Fruit fly (Drosophila melanogaster) whole organism, embryonic: ENCODE measurements around the gene CG10365.

Experiments
- Adf1 ChIP-seq: fragments of 200-800 bp; sonication (Bioruptor generic); IDR thresholded peaks from 2 replicates; pipeline ENCODE4 v1.3.6; 2022; ENCODE audit warnings: missing biosample characterization, missing genetic modification characterization
- BEAF-32 ChIP-seq: fragments of 200-800 bp; sonication (Bioruptor generic); optimal IDR thresholded peaks from 3 replicates; lab custom pipeline; 2017; ENCODE audit warnings: missing biosample characterization, missing genetic modification characterization, mild to moderate bottlenecking, moderate library complexity, missing genetic modification reagents
- Bgb ChIP-seq: fragments of 200-800 bp; sonication (Bioruptor generic); IDR thresholded peaks from 2 replicates; pipeline ENCODE4 v1.3.6; 2022; ENCODE audit warnings: missing biosample characterization, missing genetic modification characterization; ENCODE audit not compliant: partially characterized antibody
- CG10267 ChIP-seq: fragments of 200-800 bp; sonication (Bioruptor generic); optimal IDR thresholded peaks from 2 replicates; lab custom pipeline; 2018; ENCODE audit warnings: missing biosample characterization, mild to moderate bottlenecking, missing genetic modification characterization, moderate library complexity
- CG11560 ChIP-seq: fragments of 200-800 bp; sonication (Bioruptor generic); IDR thresholded peaks from 3 replicates; pipeline ENCODE4 v1.3.6; 2022; ENCODE audit warnings: missing biosample characterization, missing genetic modification characterization
- CG12155 ChIP-seq: fragments of 200-800 bp; sonication (Bioruptor generic); optimal IDR thresholded peaks from 3 replicates; lab custom pipeline; 2016; ENCODE audit warnings: missing biosample characterization, missing genetic modification characterization
- CG12391 ChIP-seq: fragments of 200-800 bp; sonication (Bioruptor generic); optimal IDR thresholded peaks from 3 replicates; lab custom pipeline; 2018; ENCODE audit warnings: missing biosample characterization, mild to moderate bottlenecking, missing genetic modification characterization, moderate library complexity
- CG13287 ChIP-seq: fragments of 200-800 bp; sonication (Bioruptor generic); IDR thresholded peaks from 2 replicates; pipeline ENCODE4 v1.3.6; 2022; ENCODE audit warnings: missing biosample characterization, missing genetic modification characterization; ENCODE audit not compliant: partially characterized antibody
- CG14441 ChIP-seq: fragments of 200-800 bp; sonication (Bioruptor generic); IDR thresholded peaks from 2 replicates; pipeline ENCODE4 v1.3.6; 2022; ENCODE audit warnings: missing biosample characterization, missing genetic modification characterization
- CG15601 ChIP-seq: fragments of 200-800 bp; sonication (Bioruptor generic); optimal IDR thresholded peaks from 3 replicates; lab custom pipeline; 2019; ENCODE audit warnings: missing biosample characterization, mild to moderate bottlenecking, missing genetic modification characterization, moderate library complexity
- CG1603 ChIP-seq: fragments of 200-800 bp; sonication (Bioruptor generic); optimal IDR thresholded peaks from 2 replicates; lab custom pipeline; 2019; ENCODE audit warnings: missing biosample characterization, mild to moderate bottlenecking, missing genetic modification characterization, moderate library complexity
- CG16813 ChIP-seq: fragments of 200-800 bp; sonication (Bioruptor generic); IDR thresholded peaks from 3 replicates; pipeline ENCODE4 v1.3.6; 2022; ENCODE audit warnings: missing biosample characterization, missing genetic modification characterization; ENCODE audit not compliant: partially characterized antibody
- CG16863 ChIP-seq: fragments of 200-800 bp; sonication (Bioruptor generic); optimal IDR thresholded peaks from 3 replicates; lab custom pipeline; 2016; ENCODE audit warnings: missing biosample characterization, missing genetic modification characterization
- CG17829 ChIP-seq: fragments of 200-800 bp; optimal IDR thresholded peaks from 2 replicates; lab custom pipeline; 2019; ENCODE audit warnings: missing biosample characterization, mild to moderate bottlenecking, missing genetic modification characterization, moderate library complexity
- CG18764 ChIP-seq: fragments of 200-800 bp; sonication (Bioruptor generic); optimal IDR thresholded peaks from 3 replicates; lab custom pipeline; 2016; ENCODE audit warnings: missing biosample characterization, missing genetic modification characterization
- CG2120 ChIP-seq: fragments of 200-800 bp; sonication (Bioruptor generic); optimal IDR thresholded peaks from 3 replicates; lab custom pipeline; 2016; ENCODE audit warnings: missing biosample characterization, missing genetic modification characterization
- CG3163 ChIP-seq: fragments of 200-800 bp; sonication (Bioruptor generic); optimal IDR thresholded peaks from 3 replicates; lab custom pipeline; 2016; ENCODE audit warnings: missing biosample characterization, missing genetic modification characterization
- CG32767 ChIP-seq: fragments of 200-800 bp; sonication (Bioruptor generic); IDR thresholded peaks from 2 replicates; pipeline ENCODE4 v1.3.6; 2022; ENCODE audit warnings: missing biosample characterization, missing genetic modification characterization
- CG33213 ChIP-seq: fragments of 200-800 bp; sonication (Bioruptor generic); optimal IDR thresholded peaks from 3 replicates; lab custom pipeline; 2016; ENCODE audit warnings: missing biosample characterization, missing genetic modification characterization
- CG3847 ChIP-seq: fragments of 200-800 bp; sonication (Bioruptor generic); IDR thresholded peaks from 2 replicates; pipeline ENCODE4 v1.3.6; 2022; ENCODE audit warnings: missing biosample characterization, missing genetic modification characterization
- CG8281 ChIP-seq: fragments of 200-800 bp; sonication (Bioruptor generic); optimal IDR thresholded peaks from 2 replicates; lab custom pipeline; 2018; ENCODE audit warnings: missing biosample characterization, mild to moderate bottlenecking, missing genetic modification characterization, moderate library complexity
- CG8290 ChIP-seq, 3 experiments: fragments of 200-800 bp; sonication (Bioruptor generic); optimal IDR thresholded peaks; 2 replicates each; lab custom pipeline; 2016 to 2019; ENCODE audit warnings: missing biosample characterization in 3 of 3, missing genetic modification characterization in 3 of 3, mild to moderate bottlenecking in 2 of 3, moderate library complexity in 1 of 3
- CG8765 ChIP-seq: fragments of 200-800 bp; sonication (Bioruptor generic); IDR thresholded peaks from 2 replicates; pipeline ENCODE4 v1.3.6; 2022; ENCODE audit warnings: missing biosample characterization, missing genetic modification characterization
- CoRest ChIP-seq: fragments of 200-800 bp; sonication (Bioruptor generic); optimal IDR thresholded peaks from 3 replicates; lab custom pipeline; 2018; ENCODE audit warnings: missing biosample characterization, mild to moderate bottlenecking, missing genetic modification characterization, moderate library complexity
- Ets65A ChIP-seq: fragments of 200-800 bp; sonication (Bioruptor generic); peaks from one replicate; lab custom pipeline; 2016; ENCODE audit warnings: missing biosample characterization, missing genetic modification characterization
- Hsf ChIP-seq: fragments of 200-800 bp; sonication (Bioruptor generic); optimal IDR thresholded peaks from 3 replicates; lab custom pipeline; 2016; ENCODE audit warnings: missing biosample characterization, missing genetic modification characterization
- MESR4 ChIP-seq: fragments of 200-800 bp; sonication (Bioruptor generic); optimal IDR thresholded peaks from 2 replicates; lab custom pipeline; 2018; ENCODE audit warnings: missing biosample characterization, mild to moderate bottlenecking, missing genetic modification characterization, moderate library complexity
- Max ChIP-seq: fragments of 200-800 bp; sonication (Bioruptor generic); optimal IDR thresholded peaks from 2 replicates; lab custom pipeline; 2016; ENCODE audit warnings: missing biosample characterization, mild to moderate bottlenecking, missing genetic modification characterization
- Myb ChIP-seq: fragments of 200-800 bp; sonication (Bioruptor generic); optimal IDR thresholded peaks from 2 replicates; lab custom pipeline; 2016; ENCODE audit warnings: missing biosample characterization, missing genetic modification characterization
- Optix ChIP-seq: fragments of 200-800 bp; sonication (Bioruptor generic); IDR thresholded peaks from 3 replicates; pipeline ENCODE4 v1.3.6; 2022; ENCODE audit warnings: missing biosample characterization, missing genetic modification characterization
- Ptx1 ChIP-seq: fragments of 200-800 bp; sonication (Bioruptor generic); IDR thresholded peaks from 2 replicates; pipeline ENCODE4 v1.3.6; 2022; ENCODE audit warnings: missing biosample characterization, missing genetic modification characterization
- Sin3A ChIP-seq: fragments of >200 bp; optimal IDR thresholded peaks from 2 replicates; lab custom pipeline; 2018
- YL-1 ChIP-seq: fragments of 200-800 bp; sonication (Bioruptor generic); optimal IDR thresholded peaks from 3 replicates; lab custom pipeline; 2017; ENCODE audit warnings: missing biosample characterization, mild to moderate bottlenecking, missing genetic modification characterization
- amos ChIP-seq: fragments of 200-800 bp; sonication (Bioruptor generic); IDR thresholded peaks from 2 replicates; pipeline ENCODE4 v1.3.6; 2022; ENCODE audit warnings: missing biosample characterization, missing genetic modification characterization; ENCODE audit not compliant: partially characterized antibody
- ase ChIP-seq: fragments of 200-800 bp; sonication (Bioruptor generic); IDR thresholded peaks from 3 replicates; pipeline ENCODE4 v1.3.6; 2022; ENCODE audit warnings: missing biosample characterization, missing genetic modification characterization
- chif ChIP-seq, 2 experiments: fragments of 200-800 bp; sonication (Bioruptor generic); optimal IDR thresholded peaks; 3 replicates each; lab custom pipeline; 2016; ENCODE audit warnings: missing biosample characterization in 2 of 2, missing genetic modification characterization in 2 of 2
- chm ChIP-seq: fragments of 200-800 bp; sonication (Bioruptor generic); IDR thresholded peaks from 2 replicates; pipeline ENCODE4 v1.3.6; 2022; ENCODE audit warnings: missing biosample characterization, missing genetic modification characterization
- crp ChIP-seq, 2 experiments: fragments of 200-800 bp; sonication (Bioruptor generic); optimal IDR thresholded peaks; 2 replicates in 1 of 2; 3 replicates in 1 of 2; lab custom pipeline; 2017; ENCODE audit warnings: missing biosample characterization in 2 of 2, missing genetic modification characterization in 2 of 2, mild to moderate bottlenecking in 1 of 2, moderate library complexity in 1 of 2
- dm ChIP-seq: fragments of 200-800 bp; sonication (Bioruptor generic); optimal IDR thresholded peaks from 3 replicates; lab custom pipeline; 2016; ENCODE audit warnings: missing biosample characterization, missing genetic modification characterization
- emc ChIP-seq: fragments of 200-800 bp; sonication (Bioruptor generic); optimal IDR thresholded peaks from 2 replicates; lab custom pipeline; 2016; ENCODE audit warnings: missing biosample characterization, missing genetic modification characterization
- ftz-f1 ChIP-seq: fragments of 200-800 bp; sonication (Bioruptor generic); optimal IDR thresholded peaks from 2 replicates; lab custom pipeline; 2016; ENCODE audit warnings: missing biosample characterization, missing genetic modification characterization
- gem ChIP-seq: fragments of 200-800 bp; sonication (Bioruptor generic); optimal IDR thresholded peaks from 2 replicates; lab custom pipeline; 2019; ENCODE audit warnings: missing biosample characterization, mild to moderate bottlenecking, missing genetic modification characterization, moderate library complexity
- h ChIP-seq: fragments of >200 bp; optimal IDR thresholded peaks from 2 replicates; lab custom pipeline; 2017
- nmo ChIP-seq: fragments of 200-800 bp; sonication (Bioruptor generic); optimal IDR thresholded peaks from 2 replicates; lab custom pipeline; 2018; ENCODE audit warnings: missing biosample characterization, mild to moderate bottlenecking, missing genetic modification characterization, moderate library complexity
- pum ChIP-seq: fragments of 200-800 bp; sonication (Bioruptor generic); optimal IDR thresholded peaks from 2 replicates; lab custom pipeline; 2016; ENCODE audit warnings: missing biosample characterization, missing genetic modification characterization
- rib ChIP-seq: fragments of 200-800 bp; sonication (Bioruptor generic); IDR thresholded peaks from 2 replicates; pipeline ENCODE4 v1.3.6; 2022; ENCODE audit warnings: missing biosample characterization, missing genetic modification characterization
- sens ChIP-seq: fragments of 200-800 bp; sonication (Bioruptor generic); peaks from one replicate; lab custom pipeline; 2016; ENCODE audit warnings: missing biosample characterization, missing genetic modification characterization
- tin ChIP-seq: fragments of 200-800 bp; sonication (Bioruptor generic); optimal IDR thresholded peaks from 3 replicates; lab custom pipeline; 2016; ENCODE audit warnings: missing biosample characterization, missing genetic modification characterization
- zfh1 ChIP-seq: fragments of 200-800 bp; sonication (Bioruptor generic); IDR thresholded peaks from 3 replicates; pipeline ENCODE4 v1.3.6; 2022; ENCODE audit warnings: missing biosample characterization, missing genetic modification characterization
- zfh2 ChIP-seq: fragments of 200-800 bp; sonication (Bioruptor generic); optimal IDR thresholded peaks from 2 replicates; lab custom pipeline; 2016; ENCODE audit warnings: missing biosample characterization, missing genetic modification characterization

The CG10365 gene

DNA sequence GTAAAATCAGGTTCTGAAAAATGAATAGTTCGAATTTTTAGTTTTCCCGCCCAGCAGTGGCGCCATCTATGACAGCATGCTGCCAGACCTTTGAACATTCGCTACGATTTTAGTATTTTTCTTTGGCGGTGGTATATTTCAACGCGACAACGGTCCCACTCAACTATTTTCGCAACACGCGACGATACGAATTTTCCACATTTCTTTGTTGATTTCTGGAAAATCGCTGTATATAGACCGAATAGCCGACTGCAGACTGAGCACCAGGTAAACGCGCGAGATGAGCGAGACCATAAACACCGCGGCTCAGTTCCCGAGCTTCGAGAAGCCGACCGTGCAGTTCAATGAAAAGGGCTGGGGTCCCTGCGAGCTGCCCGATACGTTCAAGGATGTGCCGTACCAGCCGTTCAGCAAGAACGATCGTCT, 43.2 kb upstream of the CG10365 start, which contains the start of gene eIF3d1 (continued):
- peak; percentile 49 for TF ChIP-seq Hsf (GFP tag; lab: Kevin White, UChicago)
- peak; percentile 26 for TF ChIP-seq pum (GFP tag; lab: Kevin White, UChicago)
- peak; percentile 37; the same call in 1 of the 2 replicates for TF ChIP-seq CG13287 (GFP tag; lab: Robert Waterston, UW)
- peak; percentile 21; the same call in 1 of the 2 replicates for TF ChIP-seq Bgb (GFP tag; lab: Robert Waterston, UW)
- peak in 1 of 2 experiments; percentile 11 for TF ChIP-seq crp (GFP tag; optimal IDR thresholded peaks at IDR 0.05; lab: Kevin White, UChicago)
- peak; percentile 73 for TF ChIP-seq Sin3A
- TF ChIP-seq CG14441 (GFP tag; lab: Robert Waterston, UW) = peak; percentile 17; the same call in 1 of the 2 replicates
- peak; percentile 50 for TF ChIP-seq Myb (GFP tag; lab: Kevin White, UChicago)
- no peak for TF ChIP-seq gem (tag; lab: Kevin White, UChicago)
- peak; percentile 84 for TF ChIP-seq rib
- peak; percentile 90 for TF ChIP-seq YL-1
- TF ChIP-seq nmo (GFP tag; lab: Kevin White, UChicago) = peak; percentile 46
- peak; percentile 10 for TF ChIP-seq CG18764
- no peak for TF ChIP-seq ase (GFP tag; lab: Robert Waterston, UW)
- peak; percentile 73 for TF ChIP-seq MESR4 (GFP tag; lab: Kevin White, UChicago)
- TF ChIP-seq CG3163 (GFP tag; lab: Kevin White, UChicago) = peak; percentile 36
- no peak for TF ChIP-seq CG16863
- no peak for TF ChIP-seq emc (GFP tag; lab: Kevin White, UChicago)
- TF ChIP-seq BEAF-32 (GFP tag; lab: Kevin White, UChicago) = peak; percentile 60
- TF ChIP-seq sens = peak; percentile 77
- TF ChIP-seq CG33213 = peak; percentile 22
- TF ChIP-seq Ets65A (GFP tag; lab: Kevin White, UChicago) = peak; percentile 11
- TF ChIP-seq dm (GFP tag; lab: Kevin White, UChicago) = peak; percentile 91
- peak; percentile 53 for TF ChIP-seq CoRest (tag; lab: Kevin White, UChicago)
- 0 out of 2 replicates have a peak, but pooled peaks have one; percentile 17 for TF ChIP-seq Ptx1
- TF ChIP-seq zfh2 (GFP tag; lab: Kevin White, UChicago) = peak; percentile 22
- no peak for TF ChIP-seq Adf1
- TF ChIP-seq h = no peak
- 0 out of 3 replicates have a peak, but pooled peaks have one; percentile 34 for TF ChIP-seq CG16813 (GFP tag; lab: Robert Waterston, UW)
- TF ChIP-seq CG8281 = no peak
- TF ChIP-seq Max (GFP tag; lab: Kevin White, UChicago) = peak; percentile 84
- TF ChIP-seq chm = 0 out of 2 replicates have a peak, but pooled peaks have one; percentile 37
- peak; percentile 49; the same call in 1 of the 2 replicates for TF ChIP-seq amos (GFP tag; lab: Robert Waterston, UW)
- peak; percentile 58 for TF ChIP-seq CG10267 (tag; lab: Kevin White, UChicago)
- TF ChIP-seq chif (GFP tag; optimal IDR thresholded peaks at IDR 0.05; lab: Kevin White, UChicago) = peak; percentile 12 to 25
- no peak for TF ChIP-seq Optix (GFP tag; lab: Robert Waterston, UW)
- 0 out of 2 replicates have a peak, but pooled peaks have one; percentile 27 for TF ChIP-seq CG8765 (GFP tag; lab: Robert Waterston, UW)
- peak; percentile 34 for TF ChIP-seq CG2120 (GFP tag; lab: Kevin White, UChicago)
- TF ChIP-seq zfh1 (GFP tag; lab: Robert Waterston, UW) = 0 out of 3 replicates have a peak, but pooled peaks have one; percentile 52
- TF ChIP-seq CG3847 = peak; percentile 88
- peak; percentile 20 for TF ChIP-seq tin (GFP tag; lab: Kevin White, UChicago)
- peak; percentile 40 for TF ChIP-seq ftz-f1
- TF ChIP-seq CG32767 = 0 out of 2 replicates have a peak, but pooled peaks have one; percentile 17
- peak; percentile 46; the same call in 1 of the 3 replicates for TF ChIP-seq CG11560 (tag; lab: Robert Waterston, UW)
- peak; percentile 26 for TF ChIP-seq CG17829
- peak; percentile 38 for TF ChIP-seq CG12391 (tag; lab: Kevin White, UChicago)
- TF ChIP-seq CG1603 (tag; lab: Kevin White, UChicago) = no peak
- peak; percentile 12 for TF ChIP-seq CG8290 (GFP tag; optimal IDR thresholded peaks at IDR 0.05; lab: Kevin White, UChicago)
- TF ChIP-seq CG8290 (tag; optimal IDR thresholded peaks at IDR 0.05; lab: Kevin White, UChicago) = no peak
- TF ChIP-seq CG15601 (tag; lab: Kevin White, UChicago) = peak; percentile 18
- peak; percentile 44 for TF ChIP-seq CG12155 (GFP tag; lab: Kevin White, UChicago)
